Fruit fly (Drosophila melanogaster): ENCODE data around the gene Nelf-E.

Nelf-E gene

dm6 chr3L:8600752-8601433, at the start of gene Nelf-E, which contains the start of gene RpL14:
Nelf-E (minus strand) TSS chr3L:8600879.
RpL14 (plus strand) TSS chr3L:8601006.
- TF ChIP-seq dl (GFP tag; optimal IDR thresholded peaks at IDR 0.05; ENCODE audit: insufficient read depth in 1 of 2, partially characterized antibody in 2 of 2): no peak
- TF ChIP-seq Hr78 (GFP tag; optimal IDR thresholded peaks at IDR 0.05): no peak
- TF ChIP-seq foxo (GFP tag; optimal IDR thresholded peaks at IDR 0.05): peak; percentile 84 to 91
- peak; percentile 93 for TF ChIP-seq Sp1 (GFP tag; optimal IDR thresholded peaks at IDR 0.05)
- TF ChIP-seq ey (GFP tag; optimal IDR thresholded peaks at IDR 0.05): peak; percentile 78
- TF ChIP-seq h (GFP tag; optimal IDR thresholded peaks at IDR 0.05): peak; percentile 95
- TF ChIP-seq CG9705 (GFP tag; optimal IDR thresholded peaks at IDR 0.05): peak; percentile 94
- TF ChIP-seq N (GFP tag; optimal IDR thresholded peaks at IDR 0.05): no peak
- TF ChIP-seq woc (GFP tag; optimal IDR thresholded peaks at IDR 0.05): no peak
- peak; percentile 96 for TF ChIP-seq dmrt93B (GFP tag; optimal IDR thresholded peaks at IDR 0.05)
- TF ChIP-seq Rel (GFP tag; optimal IDR thresholded peaks at IDR 0.05): no peak
- TF ChIP-seq Rel (tag; optimal IDR thresholded peaks at IDR 0.05): peak; percentile 80
- TF ChIP-seq dsf (GFP tag; optimal IDR thresholded peaks at IDR 0.05; ENCODE audit: borderline replicate concordance): no peak
- TF ChIP-seq Hr83 (GFP tag; optimal IDR thresholded peaks at IDR 0.05; ENCODE audit: poor library complexity, severe bottlenecking): peak; percentile 98
- TF ChIP-seq fru (GFP tag; optimal IDR thresholded peaks at IDR 0.05): peak; percentile 99
- TF ChIP-seq Myc (optimal IDR thresholded peaks at IDR 0.05): peak; percentile 71
- peak; percentile 91 for TF ChIP-seq HLH106 (tag; optimal IDR thresholded peaks at IDR 0.05)
- TF ChIP-seq sage (GFP tag; optimal IDR thresholded peaks at IDR 0.05): no peak
- TF ChIP-seq CG32264 (GFP tag; optimal IDR thresholded peaks at IDR 0.05): peak; percentile 87
- TF ChIP-seq brk (GFP tag; optimal IDR thresholded peaks at IDR 0.05): no peak
- peak; percentile 81 for TF ChIP-seq psq (GFP tag; optimal IDR thresholded peaks at IDR 0.05)
- peak; percentile 88 for TF ChIP-seq OdsH (GFP tag; optimal IDR thresholded peaks at IDR 0.05)
- peak; percentile 98 for TF ChIP-seq rgr (GFP tag; optimal IDR thresholded peaks at IDR 0.05)
- TF ChIP-seq GATAd (GFP tag; optimal IDR thresholded peaks at IDR 0.05): peak; percentile 74
- peak; percentile 87 for TF ChIP-seq sv (GFP tag; optimal IDR thresholded peaks at IDR 0.05)
- TF ChIP-seq Abd-B (GFP tag; optimal IDR thresholded peaks at IDR 0.05): no peak
- TF ChIP-seq Jra (GFP tag; optimal IDR thresholded peaks at IDR 0.05): no peak
- peak; percentile 95 for TF ChIP-seq br (GFP tag; optimal IDR thresholded peaks at IDR 0.05)

dm6 chr3L:8648836-8649235, 48.2 kb upstream of the Nelf-E start, which contains the start of gene Arr2:
Arr2 (minus strand) TSS chr3L:8648936.
- TF ChIP-seq sv (GFP tag; optimal IDR thresholded peaks at IDR 0.05): no peak

dm6 chr3L:8646821-8647220, 46.1 kb upstream of the Nelf-E start, which contains the start of the genes CG13305 and Pex7:
CG13305 (minus strand) TSS chr3L:8646822.
Pex7 (plus strand) TSS chr3L:8647145.
- TF ChIP-seq br (GFP tag; optimal IDR thresholded peaks at IDR 0.05): no peak
- TF ChIP-seq CG32264 (GFP tag; optimal IDR thresholded peaks at IDR 0.05): no peak
- no peak for TF ChIP-seq sage (GFP tag; optimal IDR thresholded peaks at IDR 0.05)
- TF ChIP-seq Mio (GFP tag; optimal IDR thresholded peaks at IDR 0.05): no peak
- TF ChIP-seq Hnf4 (GFP tag; optimal IDR thresholded peaks at IDR 0.05): no peak
- TF ChIP-seq dl (GFP tag; optimal IDR thresholded peaks at IDR 0.05; ENCODE audit: insufficient read depth in 1 of 2, partially characterized antibody in 2 of 2): no peak
- TF ChIP-seq dmrt93B (GFP tag; optimal IDR thresholded peaks at IDR 0.05): no peak
- TF ChIP-seq CG9705 (GFP tag; optimal IDR thresholded peaks at IDR 0.05): no peak
- no peak for TF ChIP-seq Dif (GFP tag; optimal IDR thresholded peaks at IDR 0.05; ENCODE audit: partially characterized antibody)
- TF ChIP-seq HLH106 (tag; optimal IDR thresholded peaks at IDR 0.05): no peak
- no peak for TF ChIP-seq woc (GFP tag; optimal IDR thresholded peaks at IDR 0.05)
- TF ChIP-seq lola (GFP tag; optimal IDR thresholded peaks at IDR 0.05): no peak
- no peak for TF ChIP-seq Abd-B (GFP tag; optimal IDR thresholded peaks at IDR 0.05)
- TF ChIP-seq Myc (optimal IDR thresholded peaks at IDR 0.05): no peak
- no peak for TF ChIP-seq GATAd (GFP tag; optimal IDR thresholded peaks at IDR 0.05)
- no peak for TF ChIP-seq Jra (GFP tag; optimal IDR thresholded peaks at IDR 0.05)
